Worm (Caenorhabditis elegans) whole organism, L3 larva: Measurements from ENCODE around the gene F17H10.2.

Source experiments
- R02D3.7 ChIP-seq: fragments of 150-350 bp; optimal IDR thresholded peaks from 2 replicates; lab custom pipeline; 2014; ENCODE audit warnings: missing biosample characterization, missing genetic modification characterization
- ZK546.5 ChIP-seq: sonication (generic microtip); optimal IDR thresholded peaks from 2 replicates; lab custom pipeline; 2017; ENCODE audit warnings: missing biosample characterization, missing genetic modification characterization
- elt-3 ChIP-seq, 3 experiments: fragments of 150-350 bp in 1 of 3; sonication (generic microtip) in 2 of 3; optimal IDR thresholded peaks; 2 replicates in 2 of 3; 4 replicates in 1 of 3; lab custom pipeline; 2014 to 2017; ENCODE audit warnings: missing biosample characterization in 3 of 3, missing genetic modification characterization in 3 of 3
- fos-1 ChIP-seq: fragments of 150-350 bp; optimal IDR thresholded peaks from 2 replicates; lab custom pipeline; 2014; ENCODE audit warnings: missing biosample characterization, missing genetic modification characterization
- lin-39 ChIP-seq: fragments of 150-350 bp; optimal IDR thresholded peaks from 2 replicates; lab custom pipeline; 2018; ENCODE audit warnings: missing biosample characterization, missing genetic modification reagents, missing genetic modification characterization
- nhr-76 ChIP-seq: fragments of 150-350 bp; sonication (generic microtip); optimal IDR thresholded peaks from 5 replicates; lab custom pipeline; 2014; ENCODE audit warnings: missing biosample characterization, missing genetic modification characterization
- pqm-1 ChIP-seq: fragments of 150-350 bp; optimal IDR thresholded peaks from 2 replicates; lab custom pipeline; 2017; ENCODE audit warnings: missing biosample characterization, missing genetic modification characterization, inconsistent platforms
- snpc-4 ChIP-seq: fragments of 150-350 bp; optimal IDR thresholded peaks from 2 replicates; lab custom pipeline; 2014; ENCODE audit warnings: missing biosample characterization, missing genetic modification characterization
- tbx-2 ChIP-seq: sonication (generic microtip); optimal IDR thresholded peaks from 2 replicates; lab custom pipeline; 2016; ENCODE audit warnings: mild to moderate bottlenecking, missing genetic modification characterization, missing compliant biosample characterization
- zag-1 ChIP-seq: fragments of 150-350 bp; optimal IDR thresholded peaks from 2 replicates; lab custom pipeline; 2014; ENCODE audit warnings: missing biosample characterization, missing genetic modification characterization
- ztf-4 ChIP-seq: fragments of 150-350 bp; optimal IDR thresholded peaks from 2 replicates; lab custom pipeline; 2014; ENCODE audit warnings: missing biosample characterization, missing genetic modification characterization

ce11 chrX:13074373-13074772 is 39.2 kb upstream of the F17H10.2 start, which contains the start of gene ceh-28:
- TF ChIP-seq ZK546.5 (tag; lab: Kevin White, UChicago) (no peak), zag-1 (tag; lab: Kevin White, UChicago) (no peak), snpc-4 (no peak), R02D3.7 (tag; lab: Kevin White, UChicago) (no peak), ztf-4 (no peak), fos-1 (tag; lab: Kevin White, UChicago) (no peak), lin-39 (tag; lab: Kevin White, UChicago) (no peak), pqm-1 (tag; lab: Kevin White, UChicago) (no peak), nhr-76 (no peak), tbx-2 (tag; lab: Kevin White, UChicago) (no peak), elt-3 (tag; optimal IDR thresholded peaks at IDR 0.05; lab: Kevin White, UChicago) (no peak)
